Fruit fly (Drosophila melanogaster) S2 (cell line): Measurements from ENCODE around the gene spz3.
A peak's percentile ranks its signal among the peaks of the same experiment; 100 is the strongest.

Experiments used
- CG8478 ChIP-seq: fragments of >200 bp; optimal IDR thresholded peaks from 2 replicates; lab custom pipeline; 2018
- CTCF ChIP-seq, 2 experiments: fragments of >200 bp; optimal IDR thresholded peaks; 2 replicates each; lab custom pipeline; 2018

spz3 gene

DNA sequence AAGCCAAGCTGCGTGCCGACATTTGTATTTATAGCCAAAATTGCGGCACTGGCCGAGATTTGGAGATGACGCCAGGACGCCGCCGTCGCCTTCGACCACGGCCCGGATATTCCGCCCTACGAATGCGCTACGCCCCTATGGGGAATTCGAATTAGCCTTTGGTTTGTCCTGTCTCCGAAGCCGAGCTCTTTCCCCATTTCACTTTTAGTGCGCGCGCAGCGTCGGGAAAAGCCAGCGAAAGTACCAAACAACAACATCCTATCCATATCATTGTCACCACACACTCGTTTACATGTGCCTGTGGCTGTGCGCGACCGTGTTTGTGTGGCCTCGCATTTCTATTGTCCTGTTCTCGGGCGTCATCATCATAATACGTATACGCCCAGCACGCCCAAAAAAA lies 8.0 kb downstream of the spz3 start, which contains the start of gene Proc:
Gene Proc (minus strand): TSS at position 101 of the 400 bp plus-strand sequence.
- TF ChIP-seq CTCF (optimal IDR thresholded peaks at IDR 0.05; lab: Kevin White, UChicago) (no peak), CG8478 (lab: Kevin White, UChicago) (no peak)

DNA sequence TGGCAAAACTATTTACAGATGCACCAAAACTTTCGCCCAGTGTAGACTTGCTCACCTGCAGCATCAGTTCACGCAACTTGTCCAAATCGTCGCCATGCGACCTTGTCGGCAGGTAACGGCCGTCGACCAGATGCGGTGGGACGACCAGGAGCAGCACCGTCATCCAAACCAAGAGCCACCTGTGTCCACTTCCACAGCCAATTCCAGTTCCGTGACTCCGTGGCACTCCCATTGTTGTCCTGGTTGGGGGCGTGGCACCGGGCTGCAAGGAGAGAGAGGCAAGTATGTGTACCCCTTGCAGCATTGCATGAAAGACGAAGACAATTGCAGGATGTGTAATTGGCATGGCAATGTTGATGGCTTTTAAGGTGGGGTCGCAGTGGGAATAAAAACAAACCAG lies 9.1 kb downstream of the spz3 start:
- TF ChIP-seq CG8478 (lab: Kevin White, UChicago): no peak
- no peak for TF ChIP-seq CTCF (optimal IDR thresholded peaks at IDR 0.05; lab: Kevin White, UChicago)

DNA sequence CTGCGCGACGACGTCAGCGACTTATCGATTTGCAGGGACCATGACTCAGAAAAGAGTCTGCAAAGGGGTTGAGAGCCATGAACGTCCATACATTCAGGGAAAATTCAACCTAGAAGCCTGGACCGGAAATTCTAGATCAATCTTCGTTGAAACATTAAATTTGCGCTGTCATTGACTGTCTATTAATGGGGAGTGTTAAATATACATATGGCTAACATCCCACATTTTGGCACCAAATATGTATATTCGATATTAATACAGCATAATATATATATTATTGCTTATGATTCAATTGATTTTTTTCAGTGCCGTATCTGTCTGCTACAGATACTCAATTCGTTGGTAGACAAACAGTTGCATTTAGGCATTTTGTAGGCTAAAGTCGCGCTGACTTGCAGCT lies 10.7 kb downstream of the spz3 start:
- no peak for TF ChIP-seq CTCF (optimal IDR thresholded peaks at IDR 0.05; lab: Kevin White, UChicago)
- TF ChIP-seq CG8478 (lab: Kevin White, UChicago): no peak

dm6 chr2L:7861733-7862132 lies 17.6 kb downstream of the spz3 start:
- TF ChIP-seq CTCF (optimal IDR thresholded peaks at IDR 0.05; lab: Kevin White, UChicago) (no peak), CG8478 (lab: Kevin White, UChicago) (no peak)

DNA sequence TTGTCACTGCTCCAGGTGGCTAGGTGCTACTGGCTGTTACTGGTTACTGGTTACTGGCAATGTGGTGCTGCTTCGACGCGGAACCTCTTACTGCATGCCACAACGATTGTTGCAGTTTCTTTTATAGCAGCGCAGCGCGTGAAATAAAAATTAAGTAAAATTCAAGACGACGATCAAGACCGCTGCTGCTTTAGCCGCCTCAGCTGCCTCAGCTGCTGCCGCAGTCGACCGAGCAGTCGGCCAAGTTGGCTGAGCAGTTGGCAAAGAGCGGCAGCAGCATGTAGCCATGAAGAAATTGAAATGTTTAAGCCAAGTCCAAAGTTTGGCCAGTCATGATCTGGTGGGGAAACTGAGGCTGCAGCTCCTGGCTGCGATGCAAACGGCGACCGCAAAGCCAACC lies 18.6 kb downstream of the spz3 start, which contains the start of gene TwdlE:
Gene TwdlE (minus strand): TSS at position 101 of the 400 bp plus-strand sequence.
- TF ChIP-seq CTCF (optimal IDR thresholded peaks at IDR 0.05; lab: Kevin White, UChicago): no peak
- no peak for TF ChIP-seq CG8478 (lab: Kevin White, UChicago)

- peak; percentile 93 to 94 for TF ChIP-seq CTCF (optimal IDR thresholded peaks at IDR 0.05; lab: Kevin White, UChicago)
Measured at dm6 chr2L:7856380-7857127, 22.8 kb downstream of the spz3 start, which contains the start of gene lectin-28C. TSS of gene lectin-28C (plus strand) at chr2L:7857077.

- TF ChIP-seq CTCF (optimal IDR thresholded peaks at IDR 0.05; lab: Kevin White, UChicago) (no peak), CG8478 (lab: Kevin White, UChicago) (no peak)
Measured at dm6 chr2L:7855108-7855507, 24.2 kb downstream of the spz3 start, which contains the start of gene CG14535. TSS of gene CG14535 (minus strand) at chr2L:7855475.

DNA sequence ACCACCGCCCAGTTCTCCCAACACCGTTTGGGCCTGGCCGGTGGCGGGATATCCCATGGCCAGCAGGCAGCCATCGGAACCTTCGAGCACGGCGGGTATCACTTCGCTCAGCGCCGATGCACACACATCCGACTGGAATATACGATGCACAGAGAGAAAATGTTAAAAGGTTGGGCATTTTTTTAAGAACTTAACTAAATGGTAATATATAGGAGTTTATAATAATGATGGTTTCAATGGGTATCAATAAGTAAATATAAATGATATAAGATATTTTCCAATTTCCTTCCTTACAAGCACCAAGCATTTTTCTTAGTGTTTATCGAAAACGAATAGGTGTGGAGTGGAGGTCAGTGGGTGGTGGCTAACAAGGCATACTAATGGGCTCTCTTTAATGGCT lies 27.7 kb downstream of the spz3 start:
- TF ChIP-seq CG8478 (lab: Kevin White, UChicago) (no peak), CTCF (optimal IDR thresholded peaks at IDR 0.05; lab: Kevin White, UChicago) (no peak)

DNA sequence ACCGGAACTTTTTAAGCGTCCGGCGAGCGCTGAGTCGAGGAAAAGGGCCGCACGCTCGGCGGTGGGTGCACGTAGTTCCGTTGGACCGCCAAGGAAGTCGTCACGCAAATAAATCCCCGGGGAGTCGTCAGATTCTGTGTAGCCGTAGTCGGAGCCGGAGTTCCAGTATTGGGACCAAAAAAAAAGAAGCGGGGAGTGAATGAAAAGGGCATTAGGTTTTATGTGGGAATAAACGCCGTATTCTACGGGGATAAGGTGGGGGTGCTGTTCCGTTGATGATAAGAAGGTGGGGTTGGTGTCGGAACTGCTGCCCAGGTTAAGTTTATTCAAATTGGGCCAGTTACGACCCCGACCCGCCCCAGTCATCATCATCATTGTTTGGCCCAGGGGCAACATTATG lies 28.9 kb downstream of the spz3 start:
- TF ChIP-seq CTCF (optimal IDR thresholded peaks at IDR 0.05; lab: Kevin White, UChicago): no peak
- TF ChIP-seq CG8478 (lab: Kevin White, UChicago): no peak

- TF ChIP-seq CTCF (optimal IDR thresholded peaks at IDR 0.05; lab: Kevin White, UChicago) (no peak), CG8478 (lab: Kevin White, UChicago) (no peak)
Measured at dm6 chr2L:7849472-7849871, 29.9 kb downstream of the spz3 start.

DNA sequence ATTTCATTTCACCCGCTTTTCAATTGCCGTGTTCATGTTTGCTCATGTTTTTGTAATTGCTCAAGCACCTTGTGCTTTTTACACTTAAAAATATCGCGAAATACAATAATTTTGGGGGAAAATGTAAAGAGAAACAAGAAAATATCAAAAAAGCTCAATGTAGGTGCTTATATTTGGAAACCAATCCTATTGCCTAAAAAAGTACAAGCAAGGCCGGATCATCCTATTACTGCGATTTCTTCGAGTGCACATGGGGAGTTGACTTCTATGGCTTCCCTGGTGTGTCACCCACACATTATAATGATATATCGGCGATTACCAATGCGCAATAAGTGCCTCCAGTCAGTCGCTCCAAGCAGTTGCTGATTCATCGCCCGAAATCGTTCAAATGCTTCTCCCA lies 38.1 kb downstream of the spz3 start:
- TF ChIP-seq CG8478 (lab: Kevin White, UChicago): no peak
- no peak for TF ChIP-seq CTCF (optimal IDR thresholded peaks at IDR 0.05; lab: Kevin White, UChicago)

dm6 chr2L:7840152-7840551 lies 39.2 kb downstream of the spz3 start, which contains the start of gene CG14537:
TSS of gene CG14537 (plus strand) at chr2L:7840452.
- no peak for TF ChIP-seq CTCF (optimal IDR thresholded peaks at IDR 0.05; lab: Kevin White, UChicago)

DNA sequence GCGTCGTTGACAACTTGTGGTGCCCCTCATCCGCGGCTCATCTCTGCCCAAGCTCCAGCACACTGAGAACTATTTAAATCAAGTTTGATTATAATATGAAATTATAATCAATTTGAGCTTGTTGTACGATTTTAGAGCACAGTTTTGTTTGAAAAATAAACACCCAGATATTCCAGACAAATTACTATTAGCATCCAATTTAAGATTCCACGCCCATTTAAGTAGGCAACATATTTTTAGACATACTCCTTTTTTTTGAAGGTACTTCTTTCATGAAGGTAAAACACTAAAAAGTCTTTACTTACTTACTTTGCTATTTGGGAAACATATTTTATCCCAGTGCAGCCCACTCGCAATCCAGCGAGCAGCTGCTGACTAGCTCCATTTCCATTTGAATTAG lies 41.3 kb downstream of the spz3 start:
- TF ChIP-seq CTCF (optimal IDR thresholded peaks at IDR 0.05; lab: Kevin White, UChicago): no peak
- TF ChIP-seq CG8478 (lab: Kevin White, UChicago): no peak

- TF ChIP-seq CG8478 (lab: Kevin White, UChicago): no peak
- TF ChIP-seq CTCF (optimal IDR thresholded peaks at IDR 0.05; lab: Kevin White, UChicago): no peak
Measured at dm6 chr2L:7833650-7834049, 45.7 kb downstream of the spz3 start.

DNA sequence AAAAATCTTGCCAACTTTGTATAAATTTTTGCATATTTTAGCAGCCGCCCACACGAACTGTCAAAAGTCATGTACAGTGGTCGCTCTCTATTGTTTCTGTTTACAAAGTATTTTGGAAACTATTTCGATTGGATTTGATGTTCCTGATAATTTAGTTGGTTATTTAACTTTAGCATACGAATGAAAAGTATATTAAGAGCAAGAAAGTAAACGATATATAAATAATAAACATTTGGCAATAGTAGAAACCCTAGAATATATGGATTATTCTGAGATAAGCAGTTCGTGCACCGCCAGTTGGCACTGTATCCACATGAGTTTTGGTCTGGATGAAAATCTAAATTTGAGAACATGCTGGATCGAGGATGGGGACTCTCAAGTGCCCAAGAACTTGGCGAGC lies 46.1 kb downstream of the spz3 start:
- no peak for TF ChIP-seq CG8478 (lab: Kevin White, UChicago)
- TF ChIP-seq CTCF (optimal IDR thresholded peaks at IDR 0.05; lab: Kevin White, UChicago): no peak

- TF ChIP-seq CTCF (optimal IDR thresholded peaks at IDR 0.05; lab: Kevin White, UChicago): no peak
- TF ChIP-seq CG8478 (lab: Kevin White, UChicago): no peak
Measured at dm6 chr2L:7828901-7829300, 50.5 kb downstream of the spz3 start.
